Fruit fly (Drosophila melanogaster) whole organism, embryonic: ENCODE results near the gene Ir87a.

Experiments
- B-H1 ChIP-seq: fragments of 200-800 bp; sonication (Bioruptor generic); IDR thresholded peaks from 3 replicates; pipeline ENCODE4 v1.3.6; 2022; ENCODE audit warnings: missing biosample characterization, missing genetic modification characterization
- Blimp-1 ChIP-seq: fragments of 200-800 bp; sonication (Bioruptor generic); optimal IDR thresholded peaks from 3 replicates; lab custom pipeline; 2018; ENCODE audit warnings: missing biosample characterization, missing genetic modification characterization, mild to moderate bottlenecking, moderate library complexity, missing genetic modification reagents
- CG10209 ChIP-seq: fragments of 200-800 bp; sonication (Bioruptor generic); optimal IDR thresholded peaks from 3 replicates; lab custom pipeline; 2017; ENCODE audit warnings: missing biosample characterization, mild to moderate bottlenecking, missing genetic modification characterization, missing genetic modification reagents
- CG11560 ChIP-seq: fragments of 200-800 bp; sonication (Bioruptor generic); IDR thresholded peaks from 3 replicates; pipeline ENCODE4 v1.3.6; 2022; ENCODE audit warnings: missing biosample characterization, missing genetic modification characterization
- CG12391 ChIP-seq: fragments of 200-800 bp; sonication (Bioruptor generic); optimal IDR thresholded peaks from 3 replicates; lab custom pipeline; 2018; ENCODE audit warnings: missing biosample characterization, mild to moderate bottlenecking, missing genetic modification characterization, moderate library complexity
- CG12659 ChIP-seq: fragments of 200-800 bp; sonication (Bioruptor generic); optimal IDR thresholded peaks from 3 replicates; lab custom pipeline; 2017; ENCODE audit warnings: mild to moderate bottlenecking, missing biosample characterization, missing genetic modification reagents, missing genetic modification characterization
- CG14667 ChIP-seq: fragments of 200-800 bp; sonication (Bioruptor generic); IDR thresholded peaks from 2 replicates; pipeline ENCODE4 v1.3.6; 2022; ENCODE audit warnings: missing biosample characterization, missing genetic modification characterization
- CG1602 ChIP-seq: fragments of 200-800 bp; sonication (Bioruptor generic); optimal IDR thresholded peaks from 3 replicates; lab custom pipeline; 2016; ENCODE audit warnings: missing biosample characterization, missing genetic modification characterization
- CG18011 ChIP-seq: fragments of 200-800 bp; sonication (Bioruptor generic); optimal IDR thresholded peaks from 2 replicates; lab custom pipeline; 2017; ENCODE audit warnings: missing biosample characterization, missing genetic modification characterization, mild to moderate bottlenecking, moderate library complexity, missing genotype
- CG2116 ChIP-seq: fragments of 200-800 bp; sonication (Bioruptor generic); optimal IDR thresholded peaks from 3 replicates; lab custom pipeline; 2018; ENCODE audit warnings: missing biosample characterization, mild to moderate bottlenecking, missing genetic modification characterization
- CG3065 ChIP-seq: fragments of 200-800 bp; sonication (Bioruptor generic); optimal IDR thresholded peaks from 2 replicates; lab custom pipeline; 2016; ENCODE audit warnings: missing biosample characterization, missing genetic modification characterization
- CG31441 ChIP-seq: fragments of 200-800 bp; sonication (Bioruptor generic); IDR thresholded peaks from 2 replicates; pipeline ENCODE4 v1.3.6; 2022; ENCODE audit warnings: missing biosample characterization, missing genetic modification characterization
- CG3847 ChIP-seq: fragments of 200-800 bp; sonication (Bioruptor generic); IDR thresholded peaks from 2 replicates; pipeline ENCODE4 v1.3.6; 2022; ENCODE audit warnings: missing biosample characterization, missing genetic modification characterization
- CG4730 ChIP-seq: fragments of 200-800 bp; sonication (Bioruptor generic); IDR thresholded peaks from 2 replicates; pipeline ENCODE4 v1.3.6; 2022; ENCODE audit warnings: missing biosample characterization, missing genetic modification characterization
- CG6689 ChIP-seq: fragments of 200-800 bp; sonication (Bioruptor generic); IDR thresholded peaks from 2 replicates; pipeline ENCODE4 v1.3.6; 2022; ENCODE audit warnings: missing biosample characterization, missing genetic modification characterization
- CG7786 ChIP-seq: fragments of 200-800 bp; sonication (Bioruptor generic); optimal IDR thresholded peaks from 2 replicates; lab custom pipeline; 2016; ENCODE audit warnings: missing biosample characterization, missing genetic modification characterization
- CG7928 ChIP-seq: fragments of 200-800 bp; sonication (Bioruptor generic); optimal IDR thresholded peaks from 2 replicates; lab custom pipeline; 2017; ENCODE audit warnings: missing biosample characterization, mild to moderate bottlenecking, missing genetic modification characterization
- CG9727 ChIP-seq: fragments of 200-800 bp; sonication (Bioruptor generic); optimal IDR thresholded peaks from 3 replicates; lab custom pipeline; 2017; ENCODE audit warnings: missing biosample characterization, mild to moderate bottlenecking, missing genetic modification characterization
- CG9797 ChIP-seq: fragments of 200-800 bp; sonication (Bioruptor generic); optimal IDR thresholded peaks from 3 replicates; lab custom pipeline; 2018; ENCODE audit warnings: missing biosample characterization, mild to moderate bottlenecking, missing genetic modification characterization
- CG9817 ChIP-seq: fragments of 200-800 bp; sonication (Bioruptor generic); optimal IDR thresholded peaks from 2 replicates; lab custom pipeline; 2018; ENCODE audit warnings: missing biosample characterization, mild to moderate bottlenecking, missing genetic modification characterization, moderate library complexity
- Dad ChIP-seq: fragments of 200-800 bp; sonication (Bioruptor generic); optimal IDR thresholded peaks from 3 replicates; lab custom pipeline; 2016; ENCODE audit warnings: missing biosample characterization, missing genetic modification characterization
- Dfd ChIP-seq, 2 experiments: fragments of >200 bp; optimal IDR thresholded peaks; 2 replicates each; lab custom pipeline; 2017; ENCODE audit warnings: missing biosample characterization in 2 of 2, missing genetic modification characterization in 2 of 2
- Drgx ChIP-seq: fragments of 200-800 bp; sonication (Bioruptor generic); IDR thresholded peaks from 2 replicates; pipeline ENCODE4 v1.3.6; 2022; ENCODE audit warnings: missing biosample characterization, missing genetic modification characterization
- HHEX ChIP-seq: fragments of 200-800 bp; sonication (Bioruptor generic); optimal IDR thresholded peaks from 3 replicates; lab custom pipeline; 2017; ENCODE audit warnings: missing biosample characterization, mild to moderate bottlenecking, missing genetic modification characterization, missing genetic modification reagents
- Lhr ChIP-seq: fragments of 200-800 bp; sonication (Bioruptor generic); optimal IDR thresholded peaks from 3 replicates; lab custom pipeline; 2017; ENCODE audit warnings: mild to moderate bottlenecking, missing biosample characterization, missing genetic modification reagents, missing genetic modification characterization
- Lpt ChIP-seq: fragments of >200 bp; optimal IDR thresholded peaks from 2 replicates; lab custom pipeline; 2018; ENCODE audit warnings: missing biosample characterization, missing genetic modification characterization
- MBD-R2 ChIP-seq: fragments of 200-800 bp; sonication (Bioruptor generic); IDR thresholded peaks from 2 replicates; pipeline ENCODE4 v1.3.6; 2022; ENCODE audit warnings: missing biosample characterization, missing genetic modification characterization
- MTF-1 ChIP-seq: fragments of 200-800 bp; sonication (Bioruptor generic); optimal IDR thresholded peaks from 2 replicates; lab custom pipeline; 2018; ENCODE audit warnings: missing biosample characterization, mild to moderate bottlenecking, missing genetic modification characterization, borderline replicate concordance
- NFAT ChIP-seq: fragments of 200-800 bp; sonication (Bioruptor generic); IDR thresholded peaks from 2 replicates; pipeline ENCODE4 v1.3.6; 2022; ENCODE audit warnings: missing biosample characterization, missing genetic modification characterization
- Nf-YC ChIP-seq: fragments of 200-800 bp; optimal IDR thresholded peaks from 3 replicates; lab custom pipeline; 2019; ENCODE audit warnings: missing biosample characterization, mild to moderate bottlenecking, missing genetic modification characterization, moderate library complexity
- Ptx1 ChIP-seq: fragments of 200-800 bp; sonication (Bioruptor generic); IDR thresholded peaks from 2 replicates; pipeline ENCODE4 v1.3.6; 2022; ENCODE audit warnings: missing biosample characterization, missing genetic modification characterization
- Sox100B ChIP-seq: fragments of 200-800 bp; sonication (Bioruptor generic); optimal IDR thresholded peaks from 3 replicates; lab custom pipeline; 2018; ENCODE audit warnings: missing biosample characterization, mild to moderate bottlenecking, missing genetic modification characterization
- ac ChIP-seq: fragments of 200-800 bp; sonication (Bioruptor generic); optimal IDR thresholded peaks from 3 replicates; lab custom pipeline; 2017; ENCODE audit warnings: missing biosample characterization, mild to moderate bottlenecking, missing genetic modification characterization
- cato ChIP-seq: fragments of 200-800 bp; sonication (Bioruptor generic); optimal IDR thresholded peaks from 2 replicates; lab custom pipeline; 2016; ENCODE audit warnings: missing biosample characterization, missing genetic modification characterization, borderline replicate concordance
- chn ChIP-seq: fragments of 200-800 bp; sonication (Bioruptor generic); optimal IDR thresholded peaks from 2 replicates; lab custom pipeline; 2016; ENCODE audit warnings: missing biosample characterization, missing genetic modification characterization
- crp ChIP-seq, 2 experiments: fragments of 200-800 bp; sonication (Bioruptor generic); optimal IDR thresholded peaks; 2 replicates in 1 of 2; 3 replicates in 1 of 2; lab custom pipeline; 2017; ENCODE audit warnings: missing biosample characterization in 2 of 2, missing genetic modification characterization in 2 of 2, mild to moderate bottlenecking in 1 of 2, moderate library complexity in 1 of 2
- dmrt11E ChIP-seq: fragments of 200-800 bp; sonication (Bioruptor generic); optimal IDR thresholded peaks from 3 replicates; lab custom pipeline; 2018; ENCODE audit warnings: missing biosample characterization, mild to moderate bottlenecking, missing genetic modification characterization, moderate library complexity
- dpn ChIP-seq, 2 experiments: fragments of 200-800 bp; sonication (Bioruptor generic); optimal IDR thresholded peaks; 3 replicates each; lab custom pipeline; 2016; ENCODE audit warnings: missing biosample characterization in 2 of 2, missing genetic modification characterization in 2 of 2
- ftz-f1 ChIP-seq: fragments of 200-800 bp; sonication (Bioruptor generic); optimal IDR thresholded peaks from 2 replicates; lab custom pipeline; 2016; ENCODE audit warnings: missing biosample characterization, missing genetic modification characterization
- ind ChIP-seq: fragments of 200-800 bp; sonication (Bioruptor generic); optimal IDR thresholded peaks from 3 replicates; lab custom pipeline; 2016; ENCODE audit warnings: missing biosample characterization, missing genetic modification characterization
- lab ChIP-seq: fragments of 200-800 bp; sonication (Bioruptor generic); optimal IDR thresholded peaks from 3 replicates; lab custom pipeline; 2017; ENCODE audit warnings: missing biosample characterization, missing genetic modification characterization, mild to moderate bottlenecking, moderate library complexity, missing genetic modification reagents
- lbe ChIP-seq: fragments of 200-800 bp; sonication (Bioruptor generic); optimal IDR thresholded peaks from 2 replicates; lab custom pipeline; 2016; ENCODE audit warnings: missing biosample characterization, mild to moderate bottlenecking, missing genetic modification characterization
- lov ChIP-seq, 2 experiments: fragments of 200-800 bp in 1 of 2; fragments of >200 bp in 1 of 2; sonication (Bioruptor generic) in 1 of 2; IDR thresholded peaks in 1 of 2; optimal IDR thresholded peaks in 1 of 2; 2 replicates in 1 of 2; 3 replicates in 1 of 2; pipeline versions ENCODE4 v1.3.6 to Lab custom; 2017 to 2022; ENCODE audit warnings: missing biosample characterization in 1 of 2, missing genetic modification characterization in 1 of 2
- onecut ChIP-seq: fragments of 200-800 bp; sonication (Bioruptor generic); IDR thresholded peaks from 2 replicates; pipeline ENCODE4 v1.3.6; 2022; ENCODE audit warnings: missing biosample characterization, missing genetic modification characterization
- peb ChIP-seq: fragments of 200-800 bp; sonication (Bioruptor generic); IDR thresholded peaks from 2 replicates; pipeline ENCODE4 v1.3.6; 2022; ENCODE audit warnings: missing biosample characterization, missing genetic modification characterization
- scrt ChIP-seq: fragments of 200-800 bp; sonication (Bioruptor generic); optimal IDR thresholded peaks from 2 replicates; lab custom pipeline; 2018; ENCODE audit warnings: missing biosample characterization, mild to moderate bottlenecking, missing genetic modification characterization, moderate library complexity
- slou ChIP-seq: fragments of 200-800 bp; sonication (Bioruptor generic); optimal IDR thresholded peaks from 3 replicates; lab custom pipeline; 2016; ENCODE audit warnings: missing biosample characterization, missing genetic modification characterization
- ssp ChIP-seq: fragments of 200-800 bp; sonication (Bioruptor generic); IDR thresholded peaks from 2 replicates; pipeline ENCODE4 v1.3.6; 2022; ENCODE audit warnings: missing biosample characterization, missing genetic modification characterization
- unpg ChIP-seq: fragments of 200-800 bp; sonication (Bioruptor generic); optimal IDR thresholded peaks from 3 replicates; lab custom pipeline; 2018; ENCODE audit warnings: missing biosample characterization, mild to moderate bottlenecking, missing genetic modification characterization, moderate library complexity
- vfl ChIP-seq: fragments of 200-800 bp; sonication (Bioruptor generic); optimal IDR thresholded peaks from 2 replicates; lab custom pipeline; 2016; ENCODE audit warnings: missing biosample characterization, missing genetic modification characterization
- z ChIP-seq: fragments of 200-800 bp; sonication (Bioruptor generic); IDR thresholded peaks from 3 replicates; pipeline ENCODE4 v1.3.6; 2022; ENCODE audit warnings: missing biosample characterization, missing genetic modification characterization

The Ir87a gene

DNA sequence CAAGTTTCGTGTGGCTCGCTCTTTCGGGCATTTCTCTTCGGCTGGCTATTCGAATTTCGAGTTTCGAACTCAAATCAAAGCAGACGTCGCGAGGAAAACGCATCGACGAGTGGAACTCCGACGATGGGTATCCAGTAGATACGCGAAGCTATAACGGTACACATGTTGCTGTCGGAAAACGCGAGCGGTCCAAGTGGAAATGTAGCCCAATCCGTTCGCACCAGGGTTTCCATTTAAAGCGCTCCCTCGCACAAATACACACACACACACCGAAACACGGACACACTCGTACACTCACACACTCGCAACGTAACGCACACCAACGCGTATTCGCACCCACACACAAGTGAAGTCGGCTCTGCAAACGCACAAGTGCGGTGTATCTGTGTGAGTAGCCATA, 30.3 kb downstream of the Ir87a start, which contains the start of gene side-IV:
side-IV (plus strand) TSS at position 253 of the 400 bp plus-strand sequence.
- TF ChIP-seq scrt (GFP tag; lab: Kevin White, UChicago) (peak; percentile 24), CG12659 (GFP tag; lab: Kevin White, UChicago) (no peak), ac (GFP tag; lab: Kevin White, UChicago) (no peak), B-H1 (GFP tag; lab: Robert Waterston, UW) (no peak), z (peak; percentile 56; the same call in 2 of the 3 replicates), CG9817 (no peak), CG9727 (no peak), Dfd (GFP tag; optimal IDR thresholded peaks at IDR 0.05; lab: Kevin White, UChicago) (no peak), cato (GFP tag; lab: Kevin White, UChicago) (no peak), chn (GFP tag; lab: Kevin White, UChicago) (no peak), MBD-R2 (GFP tag; lab: Robert Waterston, UW) (no peak), CG11560 (tag; lab: Robert Waterston, UW) (no peak), Dad (GFP tag; lab: Kevin White, UChicago) (no peak), CG7928 (no peak), CG31441 (GFP tag; lab: Robert Waterston, UW) (no peak), lab (GFP tag; lab: Kevin White, UChicago) (peak; percentile 9), CG3065 (GFP tag; lab: Kevin White, UChicago) (no peak), CG4730 (GFP tag; lab: Robert Waterston, UW) (no peak), ftz-f1 (no peak), crp (GFP tag; optimal IDR thresholded peaks at IDR 0.05; lab: Kevin White, UChicago) (no peak), dpn (GFP tag; optimal IDR thresholded peaks at IDR 0.05; lab: Kevin White, UChicago) (no peak), lov (optimal IDR thresholded peaks at IDR 0.05; lab: Kevin White, UChicago) (no peak), lov (GFP tag; IDR thresholded peaks at IDR 0.05; lab: Robert Waterston, UW) (no peak), onecut (GFP tag; lab: Robert Waterston, UW) (peak; percentile 22; the same call in 1 of the 2 replicates), CG2116 (GFP tag; lab: Kevin White, UChicago) (no peak), CG12391 (tag; lab: Kevin White, UChicago) (no peak), Nf-YC (tag; lab: Kevin White, UChicago) (peak; percentile 35), Lpt (GFP tag; lab: Kevin White, UChicago) (no peak), CG6689 (no peak), unpg (GFP tag; lab: Kevin White, UChicago) (no peak), ssp (GFP tag; lab: Robert Waterston, UW) (no peak), CG14667 (GFP tag; lab: Robert Waterston, UW) (no peak), slou (GFP tag; lab: Kevin White, UChicago) (no peak), HHEX (GFP tag; lab: Kevin White, UChicago) (no peak), CG10209 (GFP tag; lab: Kevin White, UChicago) (no peak), CG1602 (GFP tag; lab: Kevin White, UChicago) (no peak), Sox100B (GFP tag; lab: Kevin White, UChicago) (no peak), lbe (GFP tag; lab: Kevin White, UChicago) (no peak), vfl (GFP tag; lab: Kevin White, UChicago) (no peak), CG9797 (no peak), NFAT (peak; percentile 27; the same call in 1 of the 2 replicates), peb (no peak), Drgx (GFP tag; lab: Robert Waterston, UW) (no peak), CG18011 (no peak), Blimp-1 (GFP tag; lab: Kevin White, UChicago) (no peak), dmrt11E (tag; lab: Kevin White, UChicago) (no peak), CG3847 (GFP tag; lab: Robert Waterston, UW) (0 out of 2 replicates have a peak, but pooled peaks have one; percentile 16), Ptx1 (GFP tag; lab: Robert Waterston, UW) (no peak), ind (GFP tag; lab: Kevin White, UChicago) (no peak), MTF-1 (GFP tag; lab: Kevin White, UChicago) (no peak), Lhr (GFP tag; lab: Kevin White, UChicago) (no peak), CG7786 (GFP tag; lab: Kevin White, UChicago) (no peak)
